Worm (Caenorhabditis elegans): Measurements from ENCODE around the gene C45G9.8.

C45G9.8 gene

DNA sequence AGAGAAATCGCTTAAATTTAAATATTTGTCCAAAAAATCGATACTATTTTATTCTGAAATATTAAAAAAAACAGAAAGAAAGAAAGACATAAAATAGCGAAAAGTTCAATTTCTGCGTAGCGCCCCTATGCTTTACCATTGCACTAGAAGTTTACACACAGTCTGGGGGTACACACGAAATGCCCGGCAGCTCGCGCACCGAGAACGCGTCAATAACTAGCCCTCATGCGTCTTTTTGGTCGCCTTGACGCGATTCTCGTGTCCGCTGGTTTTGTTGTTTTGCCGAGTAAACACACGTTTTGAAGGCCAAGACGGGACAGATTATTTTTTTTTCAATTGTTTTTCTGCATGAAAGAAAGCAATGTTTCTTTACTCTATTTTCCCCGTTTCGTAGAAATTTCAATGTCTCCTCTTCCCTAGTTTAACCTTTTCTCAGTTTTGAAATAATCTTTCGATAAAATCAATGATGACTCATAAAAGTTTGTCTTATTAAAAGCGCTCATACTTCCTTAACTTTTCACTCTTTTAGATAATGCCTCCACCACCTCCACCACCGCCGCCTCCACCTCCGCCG lies 35.2 kb downstream of the C45G9.8 start, which contains the start of gene wip-1 (continued):
- TF ChIP-seq mml-1 (tag; optimal IDR thresholded peaks at IDR 0.05) = no peak
- TF ChIP-seq elt-2 (tag; optimal IDR thresholded peaks at IDR 0.05) = peak; percentile 93
- TF ChIP-seq R02D3.7 (tag; optimal IDR thresholded peaks at IDR 0.05) = peak; percentile 86
- TF ChIP-seq nfya-1 (tag; optimal IDR thresholded peaks at IDR 0.05; ENCODE audit: insufficient read depth) = peak; percentile 97
- no peak for TF ChIP-seq fkh-2 (tag; optimal IDR thresholded peaks at IDR 0.05)
- peak; percentile 87 for TF ChIP-seq ceh-82 (tag; optimal IDR thresholded peaks at IDR 0.05)
- peak; percentile 68 for TF ChIP-seq ceh-16 (tag; optimal IDR thresholded peaks at IDR 0.05)
- peak; percentile 83 for TF ChIP-seq ztf-4 (tag; optimal IDR thresholded peaks at IDR 0.05)
- no peak for TF ChIP-seq nhr-12 (tag; optimal IDR thresholded peaks at IDR 0.05)
- peak; percentile 73 for TF ChIP-seq elt-1 (tag; optimal IDR thresholded peaks at IDR 0.05)
- peak; percentile 99 for TF ChIP-seq nhr-23 (tag; optimal IDR thresholded peaks at IDR 0.05)
- TF ChIP-seq mdl-1 (tag; optimal IDR thresholded peaks at IDR 0.05) = peak; percentile 61
- peak; percentile 95 for TF ChIP-seq egl-27 (tag; optimal IDR thresholded peaks at IDR 0.05)
- peak; percentile 95 for TF ChIP-seq lin-15B (tag; optimal IDR thresholded peaks at IDR 0.05)
- peak; percentile 96 for TF ChIP-seq skn-1 (tag; optimal IDR thresholded peaks at IDR 0.05)
- no peak for TF ChIP-seq eor-1 (tag; optimal IDR thresholded peaks at IDR 0.05)
- peak; percentile 91 for TF ChIP-seq nhr-11 (tag; optimal IDR thresholded peaks at IDR 0.05)
- peak; percentile 98 for TF ChIP-seq hmg-11 (tag; optimal IDR thresholded peaks at IDR 0.05)
- TF ChIP-seq pqm-1 (tag; optimal IDR thresholded peaks at IDR 0.05) = peak; percentile 90
- TF ChIP-seq ZK546.5 (tag; optimal IDR thresholded peaks at IDR 0.05) = peak; percentile 60
- peak; percentile 100 for TF ChIP-seq pha-4 (tag; optimal IDR thresholded peaks at IDR 0.05)
- peak; percentile 77 for TF ChIP-seq ama-1 (optimal IDR thresholded peaks at IDR 0.05)
- peak; percentile 91 for TF ChIP-seq fkh-10 (GFP tag; optimal IDR thresholded peaks at IDR 0.05)
- TF ChIP-seq daf-12 (tag; optimal IDR thresholded peaks at IDR 0.05) = peak; percentile 2

ce11 chrIII:5017550-5017949 lies 35.9 kb downstream of the C45G9.8 start, which contains the start of gene larp-1:
Gene larp-1 (minus strand): TSS chrIII:5017650.
- TF ChIP-seq skn-1 (tag; optimal IDR thresholded peaks at IDR 0.05) (no peak), mdl-1 (tag; optimal IDR thresholded peaks at IDR 0.05) (no peak), ceh-16 (tag; optimal IDR thresholded peaks at IDR 0.05) (no peak), jun-1 (tag; optimal IDR thresholded peaks at IDR 0.05) (no peak), nhr-28 (tag; optimal IDR thresholded peaks at IDR 0.05) (no peak), ceh-9 (tag; optimal IDR thresholded peaks at IDR 0.05) (no peak), unc-39 (tag; optimal IDR thresholded peaks at IDR 0.05) (no peak), nhr-12 (tag; optimal IDR thresholded peaks at IDR 0.05) (no peak), ztf-11 (tag; optimal IDR thresholded peaks at IDR 0.05) (no peak), nfya-1 (tag; optimal IDR thresholded peaks at IDR 0.05; ENCODE audit: insufficient read depth) (no peak)

DNA sequence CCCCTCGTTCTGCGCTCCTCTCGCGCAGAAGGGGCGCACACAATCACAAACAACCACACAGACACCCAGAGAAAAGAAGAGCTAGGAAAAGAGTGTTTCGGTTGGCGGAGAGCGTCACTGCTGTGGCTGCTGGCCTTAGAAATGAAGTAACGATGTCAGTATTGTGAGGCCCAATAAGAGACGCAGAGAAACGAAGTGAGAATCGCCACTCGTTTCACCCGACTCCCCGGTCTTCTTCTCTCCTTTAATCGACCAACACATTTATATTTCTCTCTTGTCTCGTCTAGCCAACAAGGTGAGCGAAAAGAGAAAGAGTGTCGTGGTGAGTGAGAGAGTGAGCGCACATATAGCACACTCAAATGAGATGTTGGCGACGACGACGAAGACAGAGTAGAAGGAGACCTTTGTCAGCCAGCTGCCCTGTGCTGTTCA lies 39.5 kb downstream of the C45G9.8 start:
- TF ChIP-seq nhr-12 (tag; optimal IDR thresholded peaks at IDR 0.05) (no peak), nhr-25 (tag; optimal IDR thresholded peaks at IDR 0.05) (peak; percentile 91), skn-1 (tag; optimal IDR thresholded peaks at IDR 0.05) (peak; percentile 38), pqm-1 (tag; optimal IDR thresholded peaks at IDR 0.05) (peak; percentile 38), R02D3.7 (tag; optimal IDR thresholded peaks at IDR 0.05) (peak; percentile 55), ceh-28 (tag; optimal IDR thresholded peaks at IDR 0.05) (peak; percentile 75), sea-2 (GFP tag; optimal IDR thresholded peaks at IDR 0.05) (no peak), hmg-11 (tag; optimal IDR thresholded peaks at IDR 0.05) (peak; percentile 93), mml-1 (tag; optimal IDR thresholded peaks at IDR 0.05) (no peak), nhr-77 (tag; optimal IDR thresholded peaks at IDR 0.05) (no peak), nhr-43 (tag; optimal IDR thresholded peaks at IDR 0.05; ENCODE audit: poor library complexity, severe bottlenecking) (no peak), pha-4 (tag; optimal IDR thresholded peaks at IDR 0.05) (peak; percentile 87), jun-1 (tag; optimal IDR thresholded peaks at IDR 0.05) (peak; percentile 90), nhr-11 (tag; optimal IDR thresholded peaks at IDR 0.05) (peak; percentile 89), fkh-2 (tag; optimal IDR thresholded peaks at IDR 0.05) (no peak), elt-2 (tag; optimal IDR thresholded peaks at IDR 0.05) (peak; percentile 66), ztf-4 (tag; optimal IDR thresholded peaks at IDR 0.05) (peak; percentile 66), mdl-1 (tag; optimal IDR thresholded peaks at IDR 0.05) (peak; percentile 41), eor-1 (tag; optimal IDR thresholded peaks at IDR 0.05) (no peak), lin-39 (tag; optimal IDR thresholded peaks at IDR 0.05) (peak; percentile 95), lsy-12 (tag; optimal IDR thresholded peaks at IDR 0.05) (peak; percentile 76), fkh-10 (GFP tag; optimal IDR thresholded peaks at IDR 0.05) (peak; percentile 12), daf-12 (tag; optimal IDR thresholded peaks at IDR 0.05) (no peak), nhr-23 (tag; optimal IDR thresholded peaks at IDR 0.05) (peak; percentile 83), elt-3 (tag; optimal IDR thresholded peaks at IDR 0.05) (no peak), ceh-82 (tag; optimal IDR thresholded peaks at IDR 0.05) (no peak), nhr-28 (tag; optimal IDR thresholded peaks at IDR 0.05) (no peak), ztf-11 (tag; optimal IDR thresholded peaks at IDR 0.05) (no peak), nhr-76 (tag; optimal IDR thresholded peaks at IDR 0.05) (no peak), elt-1 (tag; optimal IDR thresholded peaks at IDR 0.05) (peak; percentile 63), lin-15B (tag; optimal IDR thresholded peaks at IDR 0.05) (peak; percentile 73), ceh-16 (tag; optimal IDR thresholded peaks at IDR 0.05) (peak; percentile 12), snpc-4 (tag; optimal IDR thresholded peaks at IDR 0.05) (peak; percentile 74), nhr-67 (tag; optimal IDR thresholded peaks at IDR 0.05) (no peak), ZK546.5 (tag; optimal IDR thresholded peaks at IDR 0.05) (no peak), ceh-9 (tag; optimal IDR thresholded peaks at IDR 0.05) (no peak), zag-1 (tag; optimal IDR thresholded peaks at IDR 0.05) (no peak), egl-27 (tag; optimal IDR thresholded peaks at IDR 0.05) (peak; percentile 64), tbx-2 (tag; optimal IDR thresholded peaks at IDR 0.05) (peak; percentile 76), unc-62 (GFP tag; optimal IDR thresholded peaks at IDR 0.05) (peak; percentile 51), ama-1 (optimal IDR thresholded peaks at IDR 0.05) (peak; percentile 44), unc-39 (tag; optimal IDR thresholded peaks at IDR 0.05) (no peak)
